In the genomic region with DNA sequence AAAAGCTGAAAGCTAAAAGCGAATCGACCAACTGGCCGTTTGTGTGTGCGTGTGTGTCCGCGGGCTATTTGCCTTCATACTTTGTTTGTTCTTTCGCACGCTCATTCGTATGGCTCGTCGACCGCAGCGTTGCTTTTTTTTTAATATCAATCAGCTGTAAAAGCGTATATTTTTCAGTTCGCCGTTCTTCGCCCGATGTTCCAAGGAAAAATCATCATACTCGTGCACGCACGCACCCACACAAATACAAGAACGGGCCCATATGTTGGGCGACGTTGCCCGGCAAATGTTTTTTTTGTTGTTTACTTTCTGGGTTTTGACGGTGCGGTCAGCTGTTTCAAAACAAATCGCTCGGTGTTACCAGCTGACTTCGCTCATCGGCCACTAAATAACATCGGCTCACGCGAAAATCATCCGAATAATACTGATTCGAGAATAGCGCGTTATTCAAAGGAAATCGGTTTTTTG, we compare ENCODE assay signal across 5 fruit fly cellular contexts.
TF ChIP-seq lines count a peak whose summit lies in the region.

TSS of gene E2f1 (minus strand) at position 213 of the 468 bp plus-strand sequence.

- TF ChIP-seq CTCF in whole organism, embryonic (GFP tag; optimal IDR thresholded peaks at IDR 0.05; lab: Kevin White, UChicago) = peak; percentile 32

TF ChIP-seq in whole organism, adult, 20 proteins besides CTCF, POLR2A, EP300 and RAD21 (continues in another document):
- TF ChIP-seq tj (GFP tag; optimal IDR thresholded peaks at IDR 0.05; lab: Kevin White, UChicago) (no peak), CG14711 (tag; optimal IDR thresholded peaks at IDR 0.05; lab: Kevin White, UChicago) (no peak), Mnt (GFP tag; optimal IDR thresholded peaks at IDR 0.05; lab: Kevin White, UChicago) (peak; percentile 5), CG7101 (tag; optimal IDR thresholded peaks at IDR 0.05; lab: Kevin White, UChicago) (no peak), ovo (GFP tag; optimal IDR thresholded peaks at IDR 0.05; lab: Kevin White, UChicago) (no peak), kay (GFP tag; lab: Kevin White, UChicago; ENCODE audit: borderline replicate concordance) (no peak), toe (GFP tag; optimal IDR thresholded peaks at IDR 0.05; lab: Kevin White, UChicago) (no peak), CG1620 (GFP tag; optimal IDR thresholded peaks at IDR 0.05; lab: Kevin White, UChicago) (no peak), CG7045 (GFP tag; optimal IDR thresholded peaks at IDR 0.05; lab: Kevin White, UChicago) (no peak), Hr96 (GFP tag; optimal IDR thresholded peaks at IDR 0.05; lab: Kevin White, UChicago) (no peak), Clk (GFP tag; optimal IDR thresholded peaks at IDR 0.05; lab: Kevin White, UChicago) (no peak), Crg-1 (GFP tag; optimal IDR thresholded peaks at IDR 0.05; lab: Kevin White, UChicago) (no peak), bab1 (GFP tag; optimal IDR thresholded peaks at IDR 0.05; lab: Kevin White, UChicago) (peak; percentile 58), pad (GFP tag; optimal IDR thresholded peaks at IDR 0.05; lab: Kevin White, UChicago) (no peak), CG5204 (GFP tag; optimal IDR thresholded peaks at IDR 0.05; lab: Kevin White, UChicago) (no peak), CG33017 (tag; optimal IDR thresholded peaks at IDR 0.05; lab: Kevin White, UChicago) (no peak), CG11617 (GFP tag; optimal IDR thresholded peaks at IDR 0.05; lab: Kevin White, UChicago) (no peak), CG12768 (GFP tag; optimal IDR thresholded peaks at IDR 0.05; lab: Kevin White, UChicago) (no peak)

TF ChIP-seq in whole organism, embryonic, 481 proteins besides CTCF, POLR2A, EP300 and RAD21 (continues in another document):
- TF ChIP-seq Dref (GFP tag; IDR thresholded peaks at IDR 0.05; lab: Robert Waterston, UW) (peak; percentile 44), Stat92E (GFP tag; optimal IDR thresholded peaks at IDR 0.05; lab: Kevin White, UChicago) (peak in 1 of 3 experiments; percentile 35), zen (tag; optimal IDR thresholded peaks at IDR 0.05; lab: Kevin White, UChicago) (peak; percentile 16), cas (GFP tag; IDR thresholded peaks at IDR 0.05; lab: Robert Waterston, UW) (no peak), CG8924 (tag; optimal IDR thresholded peaks at IDR 0.05; lab: Kevin White, UChicago) (peak; percentile 18), Drgx (GFP tag; IDR thresholded peaks at IDR 0.05; lab: Robert Waterston, UW) (peak; percentile 15; the same call in 1 of the 2 replicates), CG3838 (GFP tag; optimal IDR thresholded peaks at IDR 0.05; lab: Kevin White, UChicago) (peak; percentile 19), CG3407 (GFP tag; optimal IDR thresholded peaks at IDR 0.05; lab: Kevin White, UChicago) (peak; percentile 4), Dll (GFP tag; IDR thresholded peaks at IDR 0.05; lab: Robert Waterston, UW; ENCODE audit: partially characterized antibody) (peak; percentile 75), Usf (GFP tag; optimal IDR thresholded peaks at IDR 0.05; lab: Kevin White, UChicago) (no peak), nerfin-1 (tag; optimal IDR thresholded peaks at IDR 0.05; lab: Kevin White, UChicago) (no peak), dmrt11E (tag; optimal IDR thresholded peaks at IDR 0.05; lab: Kevin White, UChicago) (no peak), nerfin-2 (GFP tag; IDR thresholded peaks at IDR 0.05; lab: Robert Waterston, UW; ENCODE audit: partially characterized antibody) (peak; percentile 47), CG1529 (GFP tag; optimal IDR thresholded peaks at IDR 0.05; lab: Kevin White, UChicago) (peak; percentile 9), CrebB (tag; optimal IDR thresholded peaks at IDR 0.05; lab: Kevin White, UChicago) (peak; percentile 40), ken (GFP tag; IDR thresholded peaks at IDR 0.05; lab: Robert Waterston, UW) (no peak), luna (GFP tag; optimal IDR thresholded peaks at IDR 0.05; lab: Kevin White, UChicago) (no peak)

TF ChIP-seq in whole organism, prepupa, 60 proteins besides CTCF, POLR2A, EP300 and RAD21 (continues in another document):
- TF ChIP-seq Ets21C (GFP tag; optimal IDR thresholded peaks at IDR 0.05; lab: Kevin White, UChicago) = no peak
- TF ChIP-seq Eip78C (GFP tag; lab: Kevin White, UChicago) = peak; percentile 58
- no peak for TF ChIP-seq CG31627 (GFP tag; optimal IDR thresholded peaks at IDR 0.05; lab: Kevin White, UChicago)
- 0 out of 3 replicates have a peak, but pooled peaks have one; percentile 49 for TF ChIP-seq CG6163 (GFP tag; IDR thresholded peaks at IDR 0.05; lab: Robert Waterston, UW)
- peak; percentile 45 for TF ChIP-seq CG1621 (tag; optimal IDR thresholded peaks at IDR 0.05; lab: Kevin White, UChicago)
- peak; percentile 2 for TF ChIP-seq CG6854 (GFP tag; optimal IDR thresholded peaks at IDR 0.05; lab: Kevin White, UChicago)
- TF ChIP-seq CG11902 (GFP tag; optimal IDR thresholded peaks at IDR 0.05; lab: Kevin White, UChicago) = no peak
- TF ChIP-seq CG34406 (GFP tag; optimal IDR thresholded peaks at IDR 0.05; lab: Kevin White, UChicago) = no peak
- peak; percentile 17 for TF ChIP-seq Sox14 (GFP tag; optimal IDR thresholded peaks at IDR 0.05; lab: Kevin White, UChicago)
- TF ChIP-seq OdsH (GFP tag; optimal IDR thresholded peaks at IDR 0.05; lab: Kevin White, UChicago) = no peak
- TF ChIP-seq salr (GFP tag; optimal IDR thresholded peaks at IDR 0.05; lab: Kevin White, UChicago) = no peak
- TF ChIP-seq Eip93F (GFP tag; optimal IDR thresholded peaks at IDR 0.05; lab: Kevin White, UChicago) = no peak
- peak; percentile 93 for TF ChIP-seq fkh (GFP tag; optimal IDR thresholded peaks at IDR 0.05; lab: Kevin White, UChicago)
- TF ChIP-seq CG16779 (tag; optimal IDR thresholded peaks at IDR 0.05; lab: Kevin White, UChicago) = no peak
- TF ChIP-seq spab (GFP tag; optimal IDR thresholded peaks at IDR 0.05; lab: Kevin White, UChicago) = no peak
- no peak for TF ChIP-seq pdm3 (GFP tag; optimal IDR thresholded peaks at IDR 0.05; lab: Kevin White, UChicago)
- peak; percentile 24 to 63 for TF ChIP-seq ss (GFP tag; optimal IDR thresholded peaks at IDR 0.05; lab: Kevin White, UChicago)
- peak; percentile 42 for TF ChIP-seq dsx (GFP tag; optimal IDR thresholded peaks at IDR 0.05; lab: Kevin White, UChicago; ENCODE audit: poor library complexity, severe bottlenecking)

TF ChIP-seq in whole organism, pupa, 21 proteins besides CTCF, POLR2A, EP300 and RAD21 (continues in another document):
- TF ChIP-seq Pif1B (GFP tag; optimal IDR thresholded peaks at IDR 0.05; lab: Kevin White, UChicago) (no peak), CG4496 (GFP tag; IDR thresholded peaks at IDR 0.05; lab: Robert Waterston, UW) (peak; percentile 10; the same call in 1 of the 3 replicates), fd96Ca (GFP tag; IDR thresholded peaks at IDR 0.05; lab: Robert Waterston, UW) (no peak), gl (tag; optimal IDR thresholded peaks at IDR 0.05; lab: Kevin White, UChicago) (no peak), EcR (GFP tag; optimal IDR thresholded peaks at IDR 0.05; lab: Kevin White, UChicago) (peak; percentile 23), CG8159 (tag; optimal IDR thresholded peaks at IDR 0.05; lab: Kevin White, UChicago) (no peak), CG17806 (tag; optimal IDR thresholded peaks at IDR 0.05; lab: Kevin White, UChicago) (no peak), D1 (tag; optimal IDR thresholded peaks at IDR 0.05; lab: Kevin White, UChicago) (no peak), CG34367 (tag; optimal IDR thresholded peaks at IDR 0.05; lab: Kevin White, UChicago) (no peak), CG32121 (GFP tag; IDR thresholded peaks at IDR 0.05; lab: Robert Waterston, UW) (0 out of 2 replicates have a peak, but pooled peaks have one; percentile 10), CG14655 (GFP tag; optimal IDR thresholded peaks at IDR 0.05; lab: Kevin White, UChicago) (no peak), rn (GFP tag; IDR thresholded peaks at IDR 0.05; lab: Robert Waterston, UW) (no peak), Snoo (tag; optimal IDR thresholded peaks at IDR 0.05; lab: Kevin White, UChicago) (no peak), CG15710 (tag; optimal IDR thresholded peaks at IDR 0.05; lab: Kevin White, UChicago) (no peak), CG9948 (tag; optimal IDR thresholded peaks at IDR 0.05; lab: Kevin White, UChicago) (no peak), CG13204 (GFP tag; optimal IDR thresholded peaks at IDR 0.05; lab: Kevin White, UChicago) (peak; percentile 3), CG12605 (GFP tag; IDR thresholded peaks at IDR 0.05; lab: Robert Waterston, UW) (peak; percentile 7; the same call in 1 of the 2 replicates), CG8301 (tag; optimal IDR thresholded peaks at IDR 0.05; lab: Kevin White, UChicago) (no peak), CG10348 (GFP tag; IDR thresholded peaks at IDR 0.05; lab: Robert Waterston, UW) (no peak), Pif1A (GFP tag; optimal IDR thresholded peaks at IDR 0.05; lab: Kevin White, UChicago) (no peak)

TF ChIP-seq in whole organism, wandering third instar larva, 38 proteins besides CTCF, POLR2A, EP300 and RAD21:
- TF ChIP-seq woc (GFP tag; optimal IDR thresholded peaks at IDR 0.05; lab: Kevin White, UChicago) (no peak), foxo (GFP tag; optimal IDR thresholded peaks at IDR 0.05; lab: Kevin White, UChicago) (no peak), h (GFP tag; optimal IDR thresholded peaks at IDR 0.05; lab: Kevin White, UChicago) (no peak), Vsx2 (GFP tag; optimal IDR thresholded peaks at IDR 0.05; lab: Kevin White, UChicago; ENCODE audit: partially characterized antibody) (no peak), psq (GFP tag; optimal IDR thresholded peaks at IDR 0.05; lab: Kevin White, UChicago) (peak; percentile 74), Rel (GFP tag; optimal IDR thresholded peaks at IDR 0.05; lab: Kevin White, UChicago) (no peak), Rel (tag; optimal IDR thresholded peaks at IDR 0.05; lab: Kevin White, UChicago) (peak; percentile 19), Hr83 (GFP tag; optimal IDR thresholded peaks at IDR 0.05; lab: Kevin White, UChicago; ENCODE audit: poor library complexity, severe bottlenecking) (peak; percentile 19), Abd-B (GFP tag; optimal IDR thresholded peaks at IDR 0.05; lab: Kevin White, UChicago) (no peak), Mio (GFP tag; optimal IDR thresholded peaks at IDR 0.05; lab: Kevin White, UChicago) (no peak), Sp1 (GFP tag; optimal IDR thresholded peaks at IDR 0.05; lab: Kevin White, UChicago) (peak; percentile 27), CG32264 (GFP tag; optimal IDR thresholded peaks at IDR 0.05; lab: Kevin White, UChicago) (peak; percentile 36), brk (GFP tag; optimal IDR thresholded peaks at IDR 0.05; lab: Kevin White, UChicago) (peak; percentile 5)
